Fruit fly (Drosophila melanogaster): ENCODE measurements around the gene Trm7-32.

dm6 chr3R:17028393-17028792, 12.1 kb upstream of the Trm7-32 start, which contains the start of gene CG5225:
- TF ChIP-seq CG17806 (tag; optimal IDR thresholded peaks at IDR 0.05) (no peak), CG8159 (tag; optimal IDR thresholded peaks at IDR 0.05) (no peak), CG13204 (GFP tag; optimal IDR thresholded peaks at IDR 0.05) (no peak), CG15710 (tag; optimal IDR thresholded peaks at IDR 0.05) (no peak), EcR (GFP tag; optimal IDR thresholded peaks at IDR 0.05) (no peak), CG32121 (GFP tag; IDR thresholded peaks at IDR 0.05) (no peak), CG12605 (GFP tag; IDR thresholded peaks at IDR 0.05) (no peak)
